Fruit fly (Drosophila melanogaster): ENCODE results near the gene Axs.

Axs gene

dm6 chrX:16641101-16641420, 42.6 kb downstream of the Axs start:
- TF ChIP-seq ttk (optimal IDR thresholded peaks at IDR 0.05) (no peak), insv (optimal IDR thresholded peaks at IDR 0.05) (no peak), Sin3A (optimal IDR thresholded peaks at IDR 0.05) (no peak), h (optimal IDR thresholded peaks at IDR 0.05) (no peak), psq (optimal IDR thresholded peaks at IDR 0.05) (no peak), Myc (optimal IDR thresholded peaks at IDR 0.05) (no peak)

- TF ChIP-seq Myc (optimal IDR thresholded peaks at IDR 0.05) (no peak), Sin3A (optimal IDR thresholded peaks at IDR 0.05) (no peak), ttk (optimal IDR thresholded peaks at IDR 0.05) (no peak), insv (optimal IDR thresholded peaks at IDR 0.05) (no peak), psq (optimal IDR thresholded peaks at IDR 0.05) (no peak), h (optimal IDR thresholded peaks at IDR 0.05) (no peak)
Measured at dm6 chrX:16640260-16641100, 43.2 kb downstream of the Axs start, which contains the start of the genes SNRPG and mthl1. SNRPG (minus strand) TSS chrX:16640419. mthl1 (plus strand) TSS chrX:16640968.

dm6 chrX:16637594-16638485, 45.9 kb downstream of the Axs start, which contains the start of gene RpS19a:
RpS19a (plus strand) TSS chrX:16637894.
- no peak for TF ChIP-seq Sin3A (optimal IDR thresholded peaks at IDR 0.05)
- TF ChIP-seq h (optimal IDR thresholded peaks at IDR 0.05) = no peak
- peak; percentile 98 for TF ChIP-seq psq (optimal IDR thresholded peaks at IDR 0.05)
- no peak for TF ChIP-seq Myc (optimal IDR thresholded peaks at IDR 0.05)

dm6 chrX:16637106-16637590, 46.5 kb downstream of the Axs start, which contains the start of gene Rok:
Rok (minus strand) TSS chrX:16637414.
- TF ChIP-seq ttk (optimal IDR thresholded peaks at IDR 0.05) (no peak), Sin3A (optimal IDR thresholded peaks at IDR 0.05) (no peak), Myc (optimal IDR thresholded peaks at IDR 0.05) (no peak), psq (optimal IDR thresholded peaks at IDR 0.05) (no peak), insv (optimal IDR thresholded peaks at IDR 0.05) (no peak), h (optimal IDR thresholded peaks at IDR 0.05) (no peak)

dm6 chrX:16633181-16633957, 50.3 kb downstream of the Axs start:
- TF ChIP-seq Myc (optimal IDR thresholded peaks at IDR 0.05) (no peak), insv (optimal IDR thresholded peaks at IDR 0.05) (no peak), Sin3A (optimal IDR thresholded peaks at IDR 0.05) (no peak), h (optimal IDR thresholded peaks at IDR 0.05) (no peak), ttk (optimal IDR thresholded peaks at IDR 0.05) (no peak), psq (optimal IDR thresholded peaks at IDR 0.05) (no peak)

dm6 chrX:16632135-16632534, 51.6 kb downstream of the Axs start, which contains the start of gene CG9777:
CG9777 (minus strand) TSS chrX:16632235.
- TF ChIP-seq Myc (optimal IDR thresholded peaks at IDR 0.05) (no peak), insv (optimal IDR thresholded peaks at IDR 0.05) (no peak), psq (optimal IDR thresholded peaks at IDR 0.05) (no peak), ttk (optimal IDR thresholded peaks at IDR 0.05) (no peak), h (optimal IDR thresholded peaks at IDR 0.05) (no peak), Sin3A (optimal IDR thresholded peaks at IDR 0.05) (no peak)

All from Kc167 (cell line).